Worm (Caenorhabditis elegans): ENCODE measurements around the gene Y75B8A.33.

DNA sequence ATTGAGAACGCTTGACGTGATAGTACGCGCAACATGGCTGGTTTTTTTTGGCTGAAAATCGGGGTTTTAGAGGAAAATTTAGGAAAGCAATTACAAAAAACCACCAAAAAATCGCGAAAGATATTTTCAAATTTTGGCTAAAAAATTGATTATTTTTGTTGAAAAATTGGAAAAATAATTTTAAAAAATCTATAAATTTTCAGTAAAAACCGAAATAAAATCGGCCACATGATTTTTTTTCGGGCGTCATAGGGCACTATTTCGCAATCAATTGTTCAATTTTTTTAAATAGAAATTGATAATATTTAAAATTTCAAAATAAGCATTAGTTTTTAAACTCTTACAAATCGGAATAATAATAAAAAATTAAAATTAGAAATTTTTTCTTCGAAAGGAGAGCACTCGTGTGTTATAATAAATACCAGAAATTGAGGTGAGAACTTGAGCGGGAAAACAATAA lies 6.7 kb upstream of the Y75B8A.33 start, which contains the start of gene glrx-5:
- TF ChIP-seq ztf-11 (tag; optimal IDR thresholded peaks at IDR 0.05) (no peak), nhr-6 (tag; optimal IDR thresholded peaks at IDR 0.05) (no peak), elt-3 (tag; optimal IDR thresholded peaks at IDR 0.05) (no peak), C34F6.9 (tag; optimal IDR thresholded peaks at IDR 0.05) (no peak), skn-1 (tag; optimal IDR thresholded peaks at IDR 0.05) (no peak), unc-62 (GFP tag; optimal IDR thresholded peaks at IDR 0.05) (no peak), egl-27 (tag; optimal IDR thresholded peaks at IDR 0.05) (no peak), nhr-237 (tag; optimal IDR thresholded peaks at IDR 0.05) (no peak), nhr-10 (tag; optimal IDR thresholded peaks at IDR 0.05) (no peak), nhr-12 (tag; optimal IDR thresholded peaks at IDR 0.05) (no peak), aly-2 (tag; optimal IDR thresholded peaks at IDR 0.05) (no peak)

Data from whole organism, L2 larva.